Worm (Caenorhabditis elegans) whole organism, L4/young adult: ENCODE results near the gene F10G2.2.

Source experiments
- W03F9.2 ChIP-seq: fragments of 150-350 bp; optimal IDR thresholded peaks from 2 replicates; lab custom pipeline; 2014; ENCODE audit warnings: missing biosample characterization, missing genetic modification characterization
- dao-5 ChIP-seq: sonication (generic microtip); optimal IDR thresholded peaks from 2 replicates; lab custom pipeline; 2016; ENCODE audit warnings: missing genotype, missing genetic modification characterization, moderate library complexity, missing compliant biosample characterization
- him-1 ChIP-seq: sonication (generic microtip); optimal IDR thresholded peaks from 2 replicates; lab custom pipeline; 2016; ENCODE audit warnings: missing genotype, missing genetic modification reagents, missing genetic modification characterization, missing compliant biosample characterization

DNA sequence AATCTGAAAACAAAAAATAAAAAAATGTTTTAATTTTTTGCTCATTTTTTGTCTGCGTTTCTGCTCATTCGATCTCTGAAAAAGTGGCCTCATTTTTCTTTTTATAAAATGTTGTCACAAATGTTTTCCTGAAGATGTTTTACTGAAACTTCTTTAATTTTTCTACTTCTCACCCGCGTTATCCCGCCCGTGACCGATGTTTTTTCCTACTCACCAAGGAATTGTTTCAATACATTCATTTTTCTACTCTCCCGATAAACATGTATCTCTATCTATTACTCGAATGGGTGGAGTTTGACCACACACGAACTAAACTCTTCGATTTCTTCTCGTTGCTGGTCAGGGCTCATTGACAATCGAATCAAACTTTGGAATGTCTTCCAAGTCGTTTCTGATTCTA lies at the start of gene F10G2.2:
- TF ChIP-seq dao-5 (no peak), him-1 (no peak), W03F9.2 (tag; lab: Kevin White, UChicago) (no peak)
